Fruit fly (Drosophila melanogaster) whole organism, wandering third instar larva: ENCODE results near the gene CG18585.
"Not testable (repeated sequence)": the region's sequence is repeated elsewhere in the genome, so short reads cannot be mapped to it uniquely, and the experiment has no call there.

Experiments
- Abd-B ChIP-seq: fragments of >200 bp; optimal IDR thresholded peaks from 2 replicates; lab custom pipeline; 2017; ENCODE audit warnings: missing biosample characterization, missing genetic modification characterization
- CG32264 ChIP-seq: fragments of 200-800 bp; sonication (Bioruptor generic); optimal IDR thresholded peaks from 2 replicates; lab custom pipeline; 2016; ENCODE audit warnings: missing biosample characterization, missing genetic modification characterization
- CrebA ChIP-seq: fragments of 200-800 bp; sonication (Bioruptor generic); optimal IDR thresholded peaks from 2 replicates; lab custom pipeline; 2016; ENCODE audit warnings: missing biosample characterization, mild to moderate bottlenecking, missing genetic modification characterization, borderline replicate concordance
- Dfd ChIP-seq: fragments of >200 bp; optimal IDR thresholded peaks from 2 replicates; lab custom pipeline; 2017; ENCODE audit warnings: missing biosample characterization, missing genetic modification characterization
- GATAd ChIP-seq: sonication (Bioruptor generic); optimal IDR thresholded peaks from 2 replicates; lab custom pipeline; 2016; ENCODE audit warnings: missing biosample characterization, missing genetic modification characterization
- Hnf4 ChIP-seq: fragments of 200-800 bp; sonication (Bioruptor generic); optimal IDR thresholded peaks from 2 replicates; lab custom pipeline; 2016; ENCODE audit warnings: missing biosample characterization, mild to moderate bottlenecking, missing genetic modification characterization
- Hr78 ChIP-seq: fragments of >200 bp; optimal IDR thresholded peaks from 2 replicates; lab custom pipeline; 2017; ENCODE audit warnings: missing biosample characterization, missing genetic modification characterization
- Jra ChIP-seq: sonication (Bioruptor generic); optimal IDR thresholded peaks from 2 replicates; lab custom pipeline; 2016; ENCODE audit warnings: missing biosample characterization, missing genetic modification characterization
- N ChIP-seq: fragments of >200 bp; optimal IDR thresholded peaks from 2 replicates; lab custom pipeline; 2018; ENCODE audit warnings: missing biosample characterization, missing external identifiers, missing genetic modification characterization
- OdsH ChIP-seq: fragments of 200-800 bp; sonication (Bioruptor generic); optimal IDR thresholded peaks from 2 replicates; lab custom pipeline; 2016; ENCODE audit warnings: missing biosample characterization, mild to moderate bottlenecking, missing genetic modification characterization
- Rel ChIP-seq, 2 experiments: fragments of 200-800 bp; sonication (Bioruptor generic) in 1 of 2; optimal IDR thresholded peaks; 2 replicates in 1 of 2; 3 replicates in 1 of 2; lab custom pipeline; 2016 to 2019; ENCODE audit warnings: mild to moderate bottlenecking in 2 of 2, missing biosample characterization in 2 of 2, missing genetic modification characterization in 2 of 2, moderate library complexity in 1 of 2
- Sp1 ChIP-seq: fragments of 200-800 bp; sonication (Bioruptor generic); optimal IDR thresholded peaks from 3 replicates; lab custom pipeline; 2019; ENCODE audit warnings: missing biosample characterization, mild to moderate bottlenecking, missing genetic modification characterization, moderate library complexity
- Vsx2 ChIP-seq: fragments of 200-300, 225-300 bp; sonication (Bioruptor generic); optimal IDR thresholded peaks from 2 replicates; lab custom pipeline; 2018; ENCODE audit warnings: missing biosample characterization, missing genetic modification characterization; ENCODE audit not compliant: partially characterized antibody
- br ChIP-seq: fragments of 200-800 bp; sonication (Bioruptor generic); optimal IDR thresholded peaks from 2 replicates; lab custom pipeline; 2016; ENCODE audit warnings: missing biosample characterization, missing genetic modification characterization
- brk ChIP-seq: fragments of 200-800 bp; sonication (Bioruptor generic); optimal IDR thresholded peaks from 2 replicates; lab custom pipeline; 2016; ENCODE audit warnings: missing biosample characterization, mild to moderate bottlenecking, missing genetic modification characterization
- dl ChIP-seq, 2 experiments: fragments of 175-275, 200-275 bp in 1 of 2; fragments of 200-275 bp in 1 of 2; sonication (Bioruptor generic); optimal IDR thresholded peaks; lab custom pipeline; 2018; ENCODE audit warnings: mild to moderate bottlenecking in 2 of 2, missing biosample characterization in 2 of 2, missing genetic modification characterization in 2 of 2, moderate library complexity in 2 of 2; ENCODE audit not compliant: partially characterized antibody in 2 of 2, insufficient read depth in 1 of 2
- dmrt93B ChIP-seq: fragments of 200-800 bp; sonication (Bioruptor generic); optimal IDR thresholded peaks from 2 replicates; lab custom pipeline; 2018; ENCODE audit warnings: missing biosample characterization, mild to moderate bottlenecking, missing genetic modification characterization
- dsf ChIP-seq: sonication (Bioruptor generic); optimal IDR thresholded peaks from 2 replicates; lab custom pipeline; 2016; ENCODE audit warnings: missing biosample characterization, missing genetic modification characterization, borderline replicate concordance
- ey ChIP-seq: fragments of 200-800 bp; sonication (Bioruptor generic); optimal IDR thresholded peaks from 2 replicates; lab custom pipeline; 2016; ENCODE audit warnings: missing biosample characterization, missing genetic modification characterization
- fru ChIP-seq: fragments of 200-800 bp; sonication (Bioruptor generic); optimal IDR thresholded peaks from 3 replicates; lab custom pipeline; 2016; ENCODE audit warnings: missing biosample characterization, mild to moderate bottlenecking, missing genetic modification characterization
- h ChIP-seq: fragments of 200-800 bp; sonication (Bioruptor generic); optimal IDR thresholded peaks from 3 replicates; lab custom pipeline; 2016; ENCODE audit warnings: missing biosample characterization, mild to moderate bottlenecking, missing genetic modification characterization
- lola ChIP-seq: fragments of >200 bp; optimal IDR thresholded peaks from 2 replicates; lab custom pipeline; 2017; ENCODE audit warnings: missing biosample characterization, missing genetic modification characterization
- rgr ChIP-seq: fragments of 200-800 bp; sonication (Bioruptor generic); optimal IDR thresholded peaks from 3 replicates; lab custom pipeline; 2016; ENCODE audit warnings: missing biosample characterization, mild to moderate bottlenecking, missing genetic modification characterization
- sage ChIP-seq: fragments of 200-800 bp; sonication (Bioruptor generic); optimal IDR thresholded peaks from 2 replicates; lab custom pipeline; 2016; ENCODE audit warnings: missing biosample characterization, mild to moderate bottlenecking, missing genetic modification characterization
- woc ChIP-seq: sonication (Bioruptor generic); optimal IDR thresholded peaks from 2 replicates; lab custom pipeline; 2016; ENCODE audit warnings: missing biosample characterization, mild to moderate bottlenecking, missing genetic modification characterization

CG18585 gene

dm6 chr2L:7690961-7691360 is at the start of gene CG18585:
Gene CG18585, minus strand, starts transcription at chr2L:7691061.
- no peak for TF ChIP-seq dmrt93B
- TF ChIP-seq rgr (GFP tag; lab: Kevin White, UChicago): no peak
- no peak for TF ChIP-seq GATAd (GFP tag; lab: Kevin White, UChicago)
- TF ChIP-seq lola: no peak
- TF ChIP-seq OdsH: no peak
- TF ChIP-seq sage (GFP tag; lab: Kevin White, UChicago): no peak
- TF ChIP-seq, all 38 proteins: peak for 0

- TF ChIP-seq fru; Abd-B (GFP tag; lab: Kevin White, UChicago); Vsx2 (GFP tag; lab: Kevin White, UChicago): not testable (repeated sequence)
Measured at dm6 chr2L:7738709-7739108, 47.8 kb upstream of the CG18585 start, which contains the start of gene CG31904. Gene CG31904, minus strand, starts transcription at chr2L:7738809.

- not testable (repeated sequence) for TF ChIP-seq dl (GFP tag; optimal IDR thresholded peaks at IDR 0.05; lab: Kevin White, UChicago; ENCODE audit: insufficient read depth in 1 of 2, partially characterized antibody in 2 of 2); Sp1 (GFP tag; lab: Kevin White, UChicago); dsf (GFP tag; lab: Kevin White, UChicago)
Measured at dm6 chr2L:7732570-7732969, 41.7 kb upstream of the CG18585 start, which contains the start of gene CG13796. Gene CG13796, minus strand, starts transcription at chr2L:7732670.

- TF ChIP-seq br: peak; percentile 28
- TF ChIP-seq fru: peak; percentile 43
- no peak for TF ChIP-seq Rel (GFP tag; optimal IDR thresholded peaks at IDR 0.05; lab: Kevin White, UChicago)
- peak; percentile 95 for TF ChIP-seq Rel (tag; optimal IDR thresholded peaks at IDR 0.05; lab: Kevin White, UChicago)
- peak; percentile 28 for TF ChIP-seq h (GFP tag; lab: Kevin White, UChicago)
- TF ChIP-seq dl (GFP tag; optimal IDR thresholded peaks at IDR 0.05; lab: Kevin White, UChicago; ENCODE audit: insufficient read depth in 1 of 2, partially characterized antibody in 2 of 2): no peak
- TF ChIP-seq Hr78 (GFP tag; lab: Kevin White, UChicago): no peak
- peak; percentile 48 for TF ChIP-seq rgr (GFP tag; lab: Kevin White, UChicago)
- TF ChIP-seq ey (GFP tag; lab: Kevin White, UChicago): peak; percentile 24
Measured at dm6 chr2L:7726268-7726997, 35.6 kb upstream of the CG18585 start, which contains the start of gene CG13795. Gene CG13795, minus strand, starts transcription at chr2L:7726298.

- TF ChIP-seq Abd-B (GFP tag; lab: Kevin White, UChicago) (no peak), CrebA (GFP tag; lab: Kevin White, UChicago) (no peak), ey (GFP tag; lab: Kevin White, UChicago) (no peak), CG32264 (no peak), Vsx2 (GFP tag; lab: Kevin White, UChicago) (no peak), brk (GFP tag; lab: Kevin White, UChicago) (no peak), lola (no peak), br (no peak), woc (GFP tag; lab: Kevin White, UChicago) (no peak), OdsH (no peak), N (GFP tag; lab: Kevin White, UChicago) (no peak), h (GFP tag; lab: Kevin White, UChicago) (no peak), rgr (GFP tag; lab: Kevin White, UChicago) (no peak), Jra (GFP tag; lab: Kevin White, UChicago) (no peak), fru (no peak)
Measured at dm6 chr2L:7722723-7723122, 31.9 kb upstream of the CG18585 start, which contains the start of gene CG13794. Gene CG13794, minus strand, starts transcription at chr2L:7722823.

DNA sequence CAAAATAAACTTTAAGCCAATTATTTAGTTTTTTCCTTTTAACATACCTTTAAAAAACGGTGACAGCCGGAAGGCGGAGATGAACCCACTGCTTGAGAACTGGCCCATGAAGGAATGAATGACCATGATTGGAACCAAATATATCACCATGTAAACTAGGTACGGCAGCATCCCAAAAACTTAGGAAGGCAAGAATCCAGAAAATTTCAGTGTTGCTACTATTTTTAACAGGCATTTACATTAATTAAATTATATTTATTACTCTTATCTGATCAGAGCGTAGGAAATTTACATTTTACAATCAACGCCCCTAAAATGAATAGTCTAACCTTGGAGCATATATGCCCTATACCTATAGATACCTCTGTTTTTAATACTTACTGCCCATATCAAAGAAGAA is 31.2 kb upstream of the CG18585 start:
- TF ChIP-seq dmrt93B: no peak
- TF ChIP-seq Dfd (GFP tag; lab: Kevin White, UChicago): peak; percentile 69
- TF ChIP-seq Hnf4 (GFP tag; lab: Kevin White, UChicago): no peak
- TF ChIP-seq h (GFP tag; lab: Kevin White, UChicago): no peak
- TF ChIP-seq, all 38 proteins: peak for 1
